Fruit fly (Drosophila melanogaster) whole organism, embryonic: ENCODE data around the gene yl.

ENCODE experiments used
- CG32772 ChIP-seq: fragments of 200-800 bp; sonication (Bioruptor generic); IDR thresholded peaks from 2 replicates; pipeline ENCODE4 v1.3.6; 2022; ENCODE audit warnings: missing biosample characterization, missing genetic modification characterization
- Hr78 ChIP-seq, 2 experiments: fragments of 200-800 bp in 1 of 2; fragments of >200 bp in 1 of 2; sonication (Bioruptor generic) in 1 of 2; optimal IDR thresholded peaks; 2 replicates each; lab custom pipeline; 2017 to 2019; ENCODE audit warnings: missing biosample characterization in 2 of 2, missing genetic modification characterization in 2 of 2, mild to moderate bottlenecking in 1 of 2, moderate library complexity in 1 of 2
- ac ChIP-seq: fragments of 200-800 bp; sonication (Bioruptor generic); optimal IDR thresholded peaks from 3 replicates; lab custom pipeline; 2017; ENCODE audit warnings: missing biosample characterization, mild to moderate bottlenecking, missing genetic modification characterization
- aop ChIP-seq: fragments of 200-800 bp; sonication (Bioruptor generic); IDR thresholded peaks from 2 replicates; pipeline ENCODE4 v1.3.6; 2022; ENCODE audit warnings: missing biosample characterization, missing genetic modification characterization
- sisA ChIP-seq: fragments of 200-800 bp; sonication (Bioruptor generic); IDR thresholded peaks from 2 replicates; pipeline ENCODE4 v1.3.6; 2022; ENCODE audit warnings: missing biosample characterization, missing genetic modification characterization

- TF ChIP-seq Hr78 (GFP tag; optimal IDR thresholded peaks at IDR 0.05; lab: Kevin White, UChicago) (no peak), CG32772 (GFP tag; lab: Robert Waterston, UW) (no peak), ac (GFP tag; lab: Kevin White, UChicago) (no peak), sisA (no peak), aop (no peak)
Measured at dm6 chrX:14176623-14177022, 16.4 kb upstream of the yl start, which contains the start of gene CG11581.
